Worm (Caenorhabditis elegans) whole organism, L2 larva: ENCODE results near the gene msp-40.

ENCODE experiments used
- R02D3.7 ChIP-seq: fragments of 150-350 bp; optimal IDR thresholded peaks from 2 replicates; lab custom pipeline; 2014; ENCODE audit warnings: missing biosample characterization, missing genetic modification characterization
- nhr-11 ChIP-seq: fragments of 150-350 bp; optimal IDR thresholded peaks from 2 replicates; lab custom pipeline; 2014; ENCODE audit warnings: missing biosample characterization, missing genetic modification characterization
- nhr-25 ChIP-seq: fragments of 150-350 bp; sonication (generic microtip); optimal IDR thresholded peaks from 3 replicates; lab custom pipeline; 2014; ENCODE audit warnings: missing biosample characterization, missing genetic modification characterization
- unc-55 ChIP-seq: fragments of 150-350 bp; sonication (generic microtip); optimal IDR thresholded peaks from 3 replicates; lab custom pipeline; 2014; ENCODE audit warnings: missing biosample characterization, missing genetic modification reagents, missing genetic modification characterization
- ztf-4 ChIP-seq: fragments of 150-350 bp; optimal IDR thresholded peaks from 2 replicates; lab custom pipeline; 2014; ENCODE audit warnings: missing biosample characterization, missing genetic modification characterization

DNA sequence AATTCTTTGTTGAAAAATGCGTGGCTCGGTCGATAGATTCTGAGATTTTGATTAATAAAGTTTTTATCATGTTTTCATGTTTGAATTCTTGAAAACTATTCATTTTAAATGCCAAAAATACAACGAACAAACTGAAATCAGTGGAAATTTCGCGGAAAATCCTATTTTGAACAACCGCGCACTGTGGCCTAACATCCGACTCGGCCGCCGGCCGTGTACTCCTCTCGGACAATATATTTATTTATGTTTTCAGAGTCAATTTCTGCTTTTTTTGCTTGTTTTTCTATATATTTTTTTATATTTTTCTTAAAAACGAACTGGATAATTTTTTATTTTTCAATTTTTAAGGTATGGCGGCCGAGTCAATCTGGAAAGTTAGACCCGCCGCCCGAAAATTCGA is 33.9 kb upstream of the msp-40 start, which contains the start of gene F26G1.1:
- TF ChIP-seq ztf-4 (tag; lab: Kevin White, UChicago) (no peak), unc-55 (no peak), R02D3.7 (tag; lab: Kevin White, UChicago) (no peak), nhr-11 (no peak), nhr-25 (tag; lab: Kevin White, UChicago) (no peak)
